Worm (Caenorhabditis elegans) whole organism, young adult: ENCODE measurements around the gene rde-8.

Experiments used
- B0035.1 ChIP-seq: sonication (generic microtip); optimal IDR thresholded peaks from 2 replicates; lab custom pipeline; 2016; ENCODE audit warnings: missing genetic modification characterization, mild to moderate bottlenecking, missing compliant biosample characterization, missing genotype, missing genetic modification reagents
- C17E4.6 ChIP-seq: fragments of 200-800 bp; sonication (Bioruptor generic); IDR thresholded peaks from 2 replicates; pipeline ENCODE4 v1.3.6; 2022; ENCODE audit warnings: missing genetic modification reagents, missing genetic modification characterization, missing compliant biosample characterization
- D2030.7 ChIP-seq: fragments of 200-800 bp; sonication (Bioruptor generic); IDR thresholded peaks from 2 replicates; pipeline ENCODE4 v1.3.6; 2022; ENCODE audit warnings: missing genetic modification reagents, missing genetic modification characterization, missing compliant biosample characterization
- F33H1.4 ChIP-seq: fragments of 200-800 bp; sonication (Bioruptor generic); IDR thresholded peaks from 2 replicates; pipeline ENCODE4 v1.3.6; 2022; ENCODE audit warnings: missing genetic modification reagents, missing genetic modification characterization, missing compliant biosample characterization
- F37B4.10 ChIP-seq: fragments of 200-800 bp; sonication (Bioruptor generic); IDR thresholded peaks from 2 replicates; pipeline ENCODE4 v1.3.6; 2022; ENCODE audit warnings: missing genetic modification characterization, missing compliant biosample characterization
- F49E8.2 ChIP-seq: sonication (generic microtip); optimal IDR thresholded peaks from 3 replicates; lab custom pipeline; 2017; ENCODE audit warnings: missing genetic modification characterization, mild to moderate bottlenecking, missing compliant biosample characterization, antibody characterized with exemption, moderate library complexity; ENCODE audit not compliant: insufficient read depth
- F52B5.7 ChIP-seq: sonication (generic microtip); optimal IDR thresholded peaks from 2 replicates; lab custom pipeline; 2016; ENCODE audit warnings: mild to moderate bottlenecking, missing genetic modification characterization, missing compliant biosample characterization
- F55B11.4 ChIP-seq: sonication (generic microtip); optimal IDR thresholded peaks from 2 replicates; lab custom pipeline; 2016; ENCODE audit warnings: missing compliant biosample characterization, missing genetic modification characterization, borderline replicate concordance; ENCODE audit not compliant: insufficient read depth
- akir-1 ChIP-seq: fragments of 200-800 bp; sonication (Bioruptor generic); optimal IDR thresholded peaks from 2 replicates; lab custom pipeline; 2018; ENCODE audit warnings: mild to moderate bottlenecking, missing genetic modification characterization, moderate library complexity, missing compliant biosample characterization
- ama-1 ChIP-seq, 3 experiments: fragments of 150-350 bp in 1 of 3; sonication (generic microtip) in 2 of 3; optimal IDR thresholded peaks; 2 replicates each; lab custom pipeline; 2014 to 2018; ENCODE audit warnings: missing biosample characterization in 2 of 3, missing genetic modification characterization in 2 of 3, missing genetic modification reagents in 2 of 3
- aptf-2 ChIP-seq: fragments of 200-800 bp; sonication (Bioruptor generic); conservative IDR thresholded peaks from 2 replicates; pipeline ENCODE4 v1.3.6; 2022; ENCODE audit warnings: missing genetic modification reagents, missing genetic modification characterization, missing compliant biosample characterization
- aptf-3 ChIP-seq: fragments of 200-800 bp; sonication (Bioruptor generic); IDR thresholded peaks from 2 replicates; pipeline ENCODE4 v1.3.6; 2022; ENCODE audit warnings: missing genetic modification characterization, missing compliant biosample characterization
- athp-1 ChIP-seq: sonication (generic microtip); optimal IDR thresholded peaks from 2 replicates; lab custom pipeline; 2017; ENCODE audit warnings: mild to moderate bottlenecking, missing genetic modification characterization, missing compliant biosample characterization
- attf-3 ChIP-seq: fragments of 200-800 bp; sonication (Bioruptor generic); conservative IDR thresholded peaks from 2 replicates; pipeline ENCODE4 v1.3.6; 2022; ENCODE audit warnings: missing genetic modification reagents, missing genetic modification characterization, missing compliant biosample characterization
- bed-1 ChIP-seq: fragments of 200-800 bp; sonication (Bioruptor generic); IDR thresholded peaks from 2 replicates; pipeline ENCODE4 v1.3.6; 2022; ENCODE audit warnings: missing genetic modification reagents, missing genetic modification characterization, missing compliant biosample characterization
- bed-2 ChIP-seq: fragments of 200-800 bp; sonication (Bioruptor generic); IDR thresholded peaks from 2 replicates; pipeline ENCODE4 v1.3.6; 2022; ENCODE audit warnings: missing genetic modification reagents, missing genetic modification characterization, missing compliant biosample characterization
- cebp-2 ChIP-seq: fragments of 200-800 bp; sonication (Bioruptor generic); IDR thresholded peaks from 2 replicates; pipeline ENCODE4 v1.3.6; 2022; ENCODE audit warnings: missing genetic modification characterization, missing compliant biosample characterization
- chd-7 ChIP-seq: sonication (generic microtip); optimal IDR thresholded peaks from 2 replicates; lab custom pipeline; 2016; ENCODE audit warnings: mild to moderate bottlenecking, missing genetic modification characterization, moderate library complexity, missing compliant biosample characterization
- die-1 ChIP-seq: sonication (generic microtip); optimal IDR thresholded peaks from 2 replicates; lab custom pipeline; 2016; ENCODE audit warnings: missing genotype, mild to moderate bottlenecking, missing genetic modification characterization, missing compliant biosample characterization
- dox-1 ChIP-seq: fragments of 200-800 bp; sonication (Bioruptor generic); IDR thresholded peaks from 2 replicates; pipeline ENCODE4 v1.3.6; 2022; ENCODE audit warnings: missing genetic modification reagents, missing genetic modification characterization, missing compliant biosample characterization
- dpff-1 ChIP-seq: sonication (generic microtip); optimal IDR thresholded peaks from 2 replicates; lab custom pipeline; 2017; ENCODE audit warnings: mild to moderate bottlenecking, missing genetic modification characterization, missing compliant biosample characterization
- egrh-3 ChIP-seq: fragments of 200-800 bp; sonication (Bioruptor generic); IDR thresholded peaks from 2 replicates; pipeline ENCODE4 v1.3.6; 2022; ENCODE audit warnings: missing genetic modification reagents, missing genetic modification characterization, missing compliant biosample characterization
- ekl-4 ChIP-seq: fragments of 200-800 bp; sonication (Bioruptor generic); IDR thresholded peaks from 2 replicates; pipeline ENCODE4 v1.3.6; 2022; ENCODE audit warnings: missing genetic modification reagents, missing genetic modification characterization, missing compliant biosample characterization
- ets-4 ChIP-seq: fragments of 200-800 bp; sonication (Bioruptor generic); optimal IDR thresholded peaks from 2 replicates; lab custom pipeline; 2018; ENCODE audit warnings: mild to moderate bottlenecking, missing genetic modification characterization, missing compliant biosample characterization
- him-1 ChIP-seq: sonication (generic microtip); optimal IDR thresholded peaks from 2 replicates; lab custom pipeline; 2016; ENCODE audit warnings: missing genotype, missing genetic modification reagents, missing genetic modification characterization, missing compliant biosample characterization
- hmg-20 ChIP-seq: fragments of 200-800 bp; sonication (Bioruptor generic); IDR thresholded peaks from 2 replicates; pipeline ENCODE4 v1.3.6; 2022; ENCODE audit warnings: missing genetic modification reagents, missing genetic modification characterization, missing compliant biosample characterization
- lag-1 ChIP-seq: fragments of 200-800 bp; sonication (Bioruptor generic); IDR thresholded peaks from 2 replicates; pipeline ENCODE4 v1.3.6; 2022; ENCODE audit warnings: missing genetic modification reagents, missing genetic modification characterization, missing compliant biosample characterization
- let-526 ChIP-seq: fragments of 200-800 bp; sonication (Bioruptor generic); IDR thresholded peaks from 2 replicates; pipeline ENCODE4 v1.3.6; 2022; ENCODE audit warnings: missing genetic modification reagents, missing genetic modification characterization, missing compliant biosample characterization
- lin-26 ChIP-seq: fragments of 200-800 bp; sonication (Bioruptor generic); IDR thresholded peaks from 2 replicates; pipeline ENCODE4 v1.3.6; 2022; ENCODE audit warnings: missing genetic modification reagents, missing genetic modification characterization, missing compliant biosample characterization
- lin-35 ChIP-seq, 3 experiments: fragments of 150-350 bp in 2 of 3; sonication (generic microtip) in 1 of 3; optimal IDR thresholded peaks; 2 replicates each; lab custom pipeline; 2014 to 2018; ENCODE audit warnings: missing biosample characterization in 3 of 3, missing genetic modification characterization in 3 of 3, missing genetic modification reagents in 3 of 3
- lsy-27 ChIP-seq: sonication (generic microtip); optimal IDR thresholded peaks from 2 replicates; lab custom pipeline; 2017; ENCODE audit warnings: missing genetic modification characterization, mild to moderate bottlenecking, missing compliant biosample characterization, antibody characterized with exemption, missing genotype, borderline replicate concordance; ENCODE audit not compliant: insufficient read depth
- madf-3 ChIP-seq: fragments of 200-800 bp; sonication (Bioruptor generic); IDR thresholded peaks from 2 replicates; pipeline ENCODE4 v1.3.6; 2022; ENCODE audit warnings: missing genetic modification reagents, missing genetic modification characterization, missing compliant biosample characterization
- madf-8 ChIP-seq: fragments of 200-800 bp; sonication (Bioruptor generic); conservative IDR thresholded peaks from 2 replicates; pipeline ENCODE4 v1.3.6; 2022; ENCODE audit warnings: missing genetic modification reagents, missing genetic modification characterization, missing compliant biosample characterization
- rcor-1 ChIP-seq: fragments of 200-800 bp; sonication (Bioruptor generic); IDR thresholded peaks from 2 replicates; pipeline ENCODE4 v1.3.6; 2022; ENCODE audit warnings: missing genetic modification reagents, missing genetic modification characterization, missing compliant biosample characterization
- rec-8 ChIP-seq, 2 experiments: sonication (generic microtip); optimal IDR thresholded peaks; 2 replicates each; lab custom pipeline; 2016; ENCODE audit warnings: mild to moderate bottlenecking in 2 of 2, missing genetic modification characterization in 2 of 2, missing genetic modification reagents in 2 of 2, missing genotype in 2 of 2, missing biosample characterization in 1 of 2, missing compliant biosample characterization in 1 of 2, moderate library complexity in 1 of 2
- sptf-2 ChIP-seq: fragments of 200-800 bp; sonication (Bioruptor generic); optimal IDR thresholded peaks from 2 replicates; lab custom pipeline; 2018; ENCODE audit warnings: mild to moderate bottlenecking, missing genetic modification characterization, missing compliant biosample characterization
- unc-130 ChIP-seq: sonication (generic microtip); optimal IDR thresholded peaks from 2 replicates; lab custom pipeline; 2016; ENCODE audit warnings: missing genetic modification reagents, missing genetic modification characterization, missing compliant biosample characterization
- unc-62 ChIP-seq: fragments of 150-350 bp; optimal IDR thresholded peaks from 2 replicates; lab custom pipeline; 2014; ENCODE audit warnings: missing biosample characterization, missing genetic modification reagents, missing genetic modification characterization
- ztf-18 ChIP-seq: sonication (generic microtip); optimal IDR thresholded peaks from 2 replicates; lab custom pipeline; 2016; ENCODE audit warnings: missing genotype, mild to moderate bottlenecking, missing genetic modification characterization, missing compliant biosample characterization
- ztf-3 ChIP-seq: fragments of 200-800 bp; sonication (Bioruptor generic); optimal IDR thresholded peaks from 2 replicates; lab custom pipeline; 2018; ENCODE audit warnings: mild to moderate bottlenecking, missing genetic modification characterization, missing compliant biosample characterization

rde-8 gene

ce11 chrIV:7072110-7072509, 31.0 kb downstream of the rde-8 start, which contains the start of gene srg-48:
Gene srg-48, plus strand, starts transcription at chrIV:7072410.
- TF ChIP-seq rcor-1 (GFP tag; lab: Robert Waterston, UW) (no peak), ets-4 (GFP tag; lab: Kevin White, UChicago) (no peak), bed-2 (GFP tag; lab: Robert Waterston, UW) (no peak), F37B4.10 (GFP tag; lab: Robert Waterston, UW) (no peak), F49E8.2 (tag; lab: Kevin White, UChicago) (no peak), aptf-3 (no peak), bed-1 (GFP tag; lab: Robert Waterston, UW) (no peak), unc-62 (GFP tag; lab: Kevin White, UChicago) (no peak), madf-3 (GFP tag; lab: Robert Waterston, UW) (no peak)

- TF ChIP-seq B0035.1 (tag; lab: Kevin White, UChicago): no peak
- TF ChIP-seq lag-1 (GFP tag; lab: Robert Waterston, UW): no peak
- no peak for TF ChIP-seq rcor-1 (GFP tag; lab: Robert Waterston, UW)
- no peak for TF ChIP-seq akir-1 (GFP tag; lab: Kevin White, UChicago)
- no peak for TF ChIP-seq aptf-2 (GFP tag; lab: Robert Waterston, UW)
- TF ChIP-seq ztf-3 (GFP tag; lab: Kevin White, UChicago): no peak
- no peak for TF ChIP-seq dox-1 (GFP tag; lab: Robert Waterston, UW)
- TF ChIP-seq madf-8 (GFP tag; lab: Robert Waterston, UW): no peak
- TF ChIP-seq ekl-4 (GFP tag; lab: Robert Waterston, UW): no peak
- TF ChIP-seq F52B5.7 (tag; lab: Kevin White, UChicago): no peak
- no peak for TF ChIP-seq him-1 (tag; lab: Kevin White, UChicago)
- TF ChIP-seq let-526: no peak
- no peak for TF ChIP-seq F33H1.4 (GFP tag; lab: Robert Waterston, UW)
- no peak for TF ChIP-seq aptf-3
- no peak for TF ChIP-seq F55B11.4 (tag; lab: Kevin White, UChicago)
These were observed 35.6 kb downstream of the rde-8 start for ce11 chrIV:7067446-7067845.

ce11 chrIV:7065022-7065421, 38.0 kb downstream of the rde-8 start, which contains the start of gene Y43B11AL.1:
Gene Y43B11AL.1, plus strand, starts transcription at chrIV:7065322.
- TF ChIP-seq ztf-18 (tag; lab: Kevin White, UChicago) (no peak), athp-1 (tag; lab: Kevin White, UChicago) (no peak), egrh-3 (GFP tag; lab: Robert Waterston, UW) (no peak), dpff-1 (tag; lab: Kevin White, UChicago) (no peak), die-1 (tag; lab: Kevin White, UChicago) (no peak), ama-1 (optimal IDR thresholded peaks at IDR 0.05; lab: Kevin White, UChicago) (no peak), ama-1 (GFP tag; optimal IDR thresholded peaks at IDR 0.05; lab: Kevin White, UChicago) (no peak), lin-26 (GFP tag; lab: Robert Waterston, UW) (no peak), lsy-27 (tag; lab: Kevin White, UChicago) (no peak), D2030.7 (GFP tag; lab: Robert Waterston, UW) (no peak), lin-35 (GFP tag; optimal IDR thresholded peaks at IDR 0.05; lab: Kevin White, UChicago) (no peak), hmg-20 (GFP tag; lab: Robert Waterston, UW) (no peak), unc-130 (GFP tag; lab: Kevin White, UChicago) (no peak), rec-8 (tag; optimal IDR thresholded peaks at IDR 0.05; lab: Kevin White, UChicago) (no peak), sptf-2 (no peak), cebp-2 (no peak), chd-7 (no peak), attf-3 (GFP tag; lab: Robert Waterston, UW) (no peak), ets-4 (GFP tag; lab: Kevin White, UChicago) (no peak), C17E4.6 (GFP tag; lab: Robert Waterston, UW) (no peak)
